Worm (Caenorhabditis elegans): ENCODE results near the gene pmp-1.

- no peak for TF ChIP-seq Y48G9A.11 (GFP tag; IDR thresholded peaks at IDR 0.05)
- TF ChIP-seq D1046.2 (GFP tag; IDR thresholded peaks at IDR 0.05), result no peak
- TF ChIP-seq fkh-10 (GFP tag; optimal IDR thresholded peaks at IDR 0.05), result no peak
- no peak for TF ChIP-seq unc-130 (GFP tag; optimal IDR thresholded peaks at IDR 0.05)
- TF ChIP-seq aly-2 (tag; optimal IDR thresholded peaks at IDR 0.05), result no peak
Measured at ce11 chrII:6872493-6872892, 11.1 kb downstream of the pmp-1 start, which contains the start of gene C44B7.5.

Data from whole organism, L4 larva.